Fruit fly (Drosophila melanogaster) whole organism, pupa: Measurements from ENCODE around the gene CG42749.

Source experiments
- CG13204 ChIP-seq: fragments of 200-800 bp; sonication (Bioruptor generic); optimal IDR thresholded peaks from 2 replicates; lab custom pipeline; 2018; ENCODE audit warnings: missing biosample characterization, mild to moderate bottlenecking, missing genetic modification characterization, moderate library complexity
- CG32121 ChIP-seq: fragments of 200-800 bp; sonication (Bioruptor generic); IDR thresholded peaks from 2 replicates; pipeline ENCODE4 v1.3.6; 2022; ENCODE audit warnings: missing biosample characterization, missing genetic modification characterization
- EcR ChIP-seq: fragments of 200-800 bp; sonication (Bioruptor generic); optimal IDR thresholded peaks from 3 replicates; lab custom pipeline; 2019; ENCODE audit warnings: missing biosample characterization, missing genetic modification characterization, mild to moderate bottlenecking, moderate library complexity, missing genetic modification reagents
- Pif1B ChIP-seq: fragments of 200-800 bp; sonication (Bioruptor generic); optimal IDR thresholded peaks from 3 replicates; lab custom pipeline; 2016; ENCODE audit warnings: missing biosample characterization, missing genetic modification characterization
- fd96Ca ChIP-seq: fragments of 200-800 bp; sonication (Bioruptor generic); IDR thresholded peaks from 3 replicates; pipeline ENCODE4 v1.3.6; 2022; ENCODE audit warnings: missing biosample characterization, missing genetic modification characterization

- TF ChIP-seq CG13204 (GFP tag; lab: Kevin White, UChicago) (no peak), CG32121 (GFP tag; lab: Robert Waterston, UW) (no peak), Pif1B (GFP tag; lab: Kevin White, UChicago) (no peak), fd96Ca (no peak), EcR (GFP tag; lab: Kevin White, UChicago) (no peak)
These were observed 17.1 kb downstream of the CG42749 start, which contains the start of gene CG4198 for dm6 chrX:5312958-5313357.
